Worm (Caenorhabditis elegans) whole organism, young adult: ENCODE data around the gene tbc-9.

Source experiments
- B0019.2 ChIP-seq: fragments of 200-800 bp; sonication (Bioruptor generic); conservative IDR thresholded peaks from 2 replicates; pipeline ENCODE4 v1.3.6; 2022; ENCODE audit warnings: missing genetic modification reagents, missing genetic modification characterization, missing compliant biosample characterization
- B0336.3 ChIP-seq: fragments of 200-800 bp; sonication (Bioruptor generic); IDR thresholded peaks from 2 replicates; pipeline ENCODE4 v1.3.6; 2022; ENCODE audit warnings: missing genetic modification characterization, missing compliant biosample characterization
- F37B4.10 ChIP-seq: fragments of 200-800 bp; sonication (Bioruptor generic); IDR thresholded peaks from 2 replicates; pipeline ENCODE4 v1.3.6; 2022; ENCODE audit warnings: missing genetic modification characterization, missing compliant biosample characterization
- F49E8.2 ChIP-seq: sonication (generic microtip); optimal IDR thresholded peaks from 3 replicates; lab custom pipeline; 2017; ENCODE audit warnings: missing genetic modification characterization, mild to moderate bottlenecking, missing compliant biosample characterization, antibody characterized with exemption, moderate library complexity; ENCODE audit not compliant: insufficient read depth
- F55B11.4 ChIP-seq: sonication (generic microtip); optimal IDR thresholded peaks from 2 replicates; lab custom pipeline; 2016; ENCODE audit warnings: missing compliant biosample characterization, missing genetic modification characterization, borderline replicate concordance; ENCODE audit not compliant: insufficient read depth
- F57A8.1 ChIP-seq: fragments of 200-800 bp; sonication (Bioruptor generic); optimal IDR thresholded peaks from 2 replicates; lab custom pipeline; 2018; ENCODE audit warnings: mild to moderate bottlenecking, missing genetic modification characterization, moderate library complexity, missing compliant biosample characterization
- Y67H2A.10 ChIP-seq: fragments of 200-800 bp; sonication (Bioruptor generic); conservative IDR thresholded peaks from 2 replicates; pipeline ENCODE4 v1.3.6; 2022; ENCODE audit warnings: missing genetic modification reagents, missing genetic modification characterization, missing compliant biosample characterization
- Y79H2A.3 ChIP-seq: fragments of 200-800 bp; sonication (Bioruptor generic); conservative IDR thresholded peaks from 2 replicates; pipeline ENCODE4 v1.3.6; 2022; ENCODE audit warnings: missing genetic modification reagents, missing genetic modification characterization, missing compliant biosample characterization
- aptf-2 ChIP-seq: fragments of 200-800 bp; sonication (Bioruptor generic); conservative IDR thresholded peaks from 2 replicates; pipeline ENCODE4 v1.3.6; 2022; ENCODE audit warnings: missing genetic modification reagents, missing genetic modification characterization, missing compliant biosample characterization
- aptf-3 ChIP-seq: fragments of 200-800 bp; sonication (Bioruptor generic); IDR thresholded peaks from 2 replicates; pipeline ENCODE4 v1.3.6; 2022; ENCODE audit warnings: missing genetic modification characterization, missing compliant biosample characterization
- athp-1 ChIP-seq: sonication (generic microtip); optimal IDR thresholded peaks from 2 replicates; lab custom pipeline; 2017; ENCODE audit warnings: mild to moderate bottlenecking, missing genetic modification characterization, missing compliant biosample characterization
- attf-6 ChIP-seq: fragments of 200-800 bp; sonication (Bioruptor generic); IDR thresholded peaks from 2 replicates; pipeline ENCODE4 v1.3.6; 2022; ENCODE audit warnings: missing genetic modification reagents, missing genetic modification characterization, missing compliant biosample characterization
- ceh-79 ChIP-seq: sonication (generic microtip); optimal IDR thresholded peaks from 2 replicates; lab custom pipeline; 2017; ENCODE audit warnings: mild to moderate bottlenecking, missing genetic modification characterization, missing compliant biosample characterization
- dpl-1 ChIP-seq: fragments of 150-350 bp; optimal IDR thresholded peaks from 2 replicates; lab custom pipeline; 2014; ENCODE audit warnings: missing biosample characterization, missing genetic modification reagents, missing genetic modification characterization
- efl-1 ChIP-seq: fragments of 150-350 bp; optimal IDR thresholded peaks from 2 replicates; lab custom pipeline; 2014; ENCODE audit warnings: missing biosample characterization, missing genetic modification reagents, missing genetic modification characterization
- ekl-4 ChIP-seq: fragments of 200-800 bp; sonication (Bioruptor generic); IDR thresholded peaks from 2 replicates; pipeline ENCODE4 v1.3.6; 2022; ENCODE audit warnings: missing genetic modification reagents, missing genetic modification characterization, missing compliant biosample characterization
- fkh-3 ChIP-seq: sonication (generic microtip); optimal IDR thresholded peaks from 2 replicates; lab custom pipeline; 2016; ENCODE audit warnings: mild to moderate bottlenecking, missing genetic modification characterization, missing compliant biosample characterization
- gei-17 ChIP-seq: fragments of 200-800 bp; sonication (Bioruptor generic); optimal IDR thresholded peaks from 2 replicates; lab custom pipeline; 2018; ENCODE audit warnings: mild to moderate bottlenecking, missing genetic modification characterization, missing compliant biosample characterization
- him-1 ChIP-seq: sonication (generic microtip); optimal IDR thresholded peaks from 2 replicates; lab custom pipeline; 2016; ENCODE audit warnings: missing genotype, missing genetic modification reagents, missing genetic modification characterization, missing compliant biosample characterization
- hrde-1 ChIP-seq: sonication (generic microtip); optimal IDR thresholded peaks from 2 replicates; lab custom pipeline; 2016; ENCODE audit warnings: missing genetic modification characterization, mild to moderate bottlenecking, missing compliant biosample characterization, moderate library complexity, missing genotype, missing genetic modification reagents, borderline replicate concordance
- hsf-1 ChIP-seq: fragments of 200-800 bp; sonication (Bioruptor generic); IDR thresholded peaks from 2 replicates; pipeline ENCODE4 v1.3.6; 2022; ENCODE audit warnings: missing genetic modification reagents, missing genetic modification characterization, missing compliant biosample characterization
- lag-1 ChIP-seq: fragments of 200-800 bp; sonication (Bioruptor generic); IDR thresholded peaks from 2 replicates; pipeline ENCODE4 v1.3.6; 2022; ENCODE audit warnings: missing genetic modification reagents, missing genetic modification characterization, missing compliant biosample characterization
- let-607 ChIP-seq, 2 experiments: fragments of 200-800 bp in 1 of 2; sonication (Bioruptor generic) in 1 of 2; sonication (generic microtip) in 1 of 2; optimal IDR thresholded peaks; 2 replicates each; lab custom pipeline; 2016 to 2018; ENCODE audit warnings: mild to moderate bottlenecking in 2 of 2, missing compliant biosample characterization in 2 of 2, missing genetic modification characterization in 2 of 2, moderate library complexity in 2 of 2, missing genotype in 1 of 2
- lin-35 ChIP-seq, 3 experiments: fragments of 150-350 bp in 2 of 3; sonication (generic microtip) in 1 of 3; optimal IDR thresholded peaks; 2 replicates each; lab custom pipeline; 2014 to 2018; ENCODE audit warnings: missing biosample characterization in 3 of 3, missing genetic modification characterization in 3 of 3, missing genetic modification reagents in 3 of 3
- lin-54 ChIP-seq: fragments of 200-800 bp; sonication (Bioruptor generic); optimal IDR thresholded peaks from 2 replicates; lab custom pipeline; 2018; ENCODE audit warnings: mild to moderate bottlenecking, missing genetic modification characterization, missing compliant biosample characterization
- lir-1 ChIP-seq: fragments of 200-800 bp; sonication (Bioruptor generic); conservative IDR thresholded peaks from 2 replicates; pipeline ENCODE4 v1.3.6; 2022; ENCODE audit warnings: missing genetic modification reagents, missing genetic modification characterization, missing compliant biosample characterization
- lsl-1 ChIP-seq: fragments of 200-800 bp; sonication (Bioruptor generic); optimal IDR thresholded peaks from 2 replicates; lab custom pipeline; 2018; ENCODE audit warnings: mild to moderate bottlenecking, missing genetic modification characterization, moderate library complexity, missing compliant biosample characterization
- madf-3 ChIP-seq: fragments of 200-800 bp; sonication (Bioruptor generic); IDR thresholded peaks from 2 replicates; pipeline ENCODE4 v1.3.6; 2022; ENCODE audit warnings: missing genetic modification reagents, missing genetic modification characterization, missing compliant biosample characterization
- madf-6 ChIP-seq: fragments of 200-800 bp; sonication (Bioruptor generic); IDR thresholded peaks from 2 replicates; pipeline ENCODE4 v1.3.6; 2022; ENCODE audit warnings: missing genetic modification reagents, missing genetic modification characterization, missing compliant biosample characterization
- madf-8 ChIP-seq: fragments of 200-800 bp; sonication (Bioruptor generic); conservative IDR thresholded peaks from 2 replicates; pipeline ENCODE4 v1.3.6; 2022; ENCODE audit warnings: missing genetic modification reagents, missing genetic modification characterization, missing compliant biosample characterization
- mcd-1 ChIP-seq: fragments of 200-800 bp; sonication (Bioruptor generic); IDR thresholded peaks from 2 replicates; pipeline ENCODE4 v1.3.6; 2022; ENCODE audit warnings: missing genetic modification reagents, missing genetic modification characterization, missing compliant biosample characterization
- mel-28 ChIP-seq: sonication (generic microtip); optimal IDR thresholded peaks from 2 replicates; lab custom pipeline; 2016; ENCODE audit warnings: borderline replicate concordance, mild to moderate bottlenecking, missing genetic modification characterization, missing compliant biosample characterization
- nfya-1 ChIP-seq: sonication (generic microtip); optimal IDR thresholded peaks from 2 replicates; lab custom pipeline; 2017; ENCODE audit warnings: antibody characterized with exemption, missing compliant biosample characterization, missing genetic modification characterization, borderline replicate concordance; ENCODE audit not compliant: insufficient read depth
- pbrm-1 ChIP-seq: fragments of 200-800 bp; sonication (Bioruptor generic); IDR thresholded peaks from 2 replicates; pipeline ENCODE4 v1.3.6; 2022; ENCODE audit warnings: missing genetic modification reagents, missing genetic modification characterization, missing compliant biosample characterization
- rcor-1 ChIP-seq: fragments of 200-800 bp; sonication (Bioruptor generic); IDR thresholded peaks from 2 replicates; pipeline ENCODE4 v1.3.6; 2022; ENCODE audit warnings: missing genetic modification reagents, missing genetic modification characterization, missing compliant biosample characterization
- snpc-1.3 ChIP-seq: sonication (generic microtip); optimal IDR thresholded peaks from 2 replicates; lab custom pipeline; 2017; ENCODE audit warnings: missing genetic modification characterization, mild to moderate bottlenecking, missing compliant biosample characterization, antibody characterized with exemption, moderate library complexity, missing genotype, missing genetic modification reagents; ENCODE audit not compliant: insufficient read depth
- somi-1 ChIP-seq: fragments of 200-800 bp; sonication (Bioruptor generic); optimal IDR thresholded peaks from 2 replicates; lab custom pipeline; 2018; ENCODE audit warnings: mild to moderate bottlenecking, missing genetic modification characterization, missing compliant biosample characterization
- sptf-2 ChIP-seq: fragments of 200-800 bp; sonication (Bioruptor generic); optimal IDR thresholded peaks from 2 replicates; lab custom pipeline; 2018; ENCODE audit warnings: mild to moderate bottlenecking, missing genetic modification characterization, missing compliant biosample characterization
- tbp1 ChIP-seq: fragments of 200-800 bp; sonication (Bioruptor generic); optimal IDR thresholded peaks from 2 replicates; lab custom pipeline; 2018; ENCODE audit warnings: mild to moderate bottlenecking, missing genetic modification characterization, missing compliant biosample characterization
- tlf-1 ChIP-seq: fragments of 200-800 bp; sonication (Bioruptor generic); optimal IDR thresholded peaks from 2 replicates; lab custom pipeline; 2018; ENCODE audit warnings: mild to moderate bottlenecking, missing genetic modification characterization, missing compliant biosample characterization
- unc-62 ChIP-seq: fragments of 150-350 bp; optimal IDR thresholded peaks from 2 replicates; lab custom pipeline; 2014; ENCODE audit warnings: missing biosample characterization, missing genetic modification reagents, missing genetic modification characterization
- xnd-1 ChIP-seq: sonication (generic microtip); optimal IDR thresholded peaks from 2 replicates; lab custom pipeline; 2016; ENCODE audit warnings: missing genotype, missing genetic modification reagents, missing genetic modification characterization, missing compliant biosample characterization
- zfh-2 ChIP-seq: fragments of 200-800 bp; sonication (Bioruptor generic); conservative IDR thresholded peaks from 2 replicates; pipeline ENCODE4 v1.3.6; 2022; ENCODE audit warnings: missing genetic modification reagents, missing genetic modification characterization, missing compliant biosample characterization
- ztf-22 ChIP-seq: fragments of 200-800 bp; sonication (Bioruptor generic); optimal IDR thresholded peaks from 2 replicates; lab custom pipeline; 2018; ENCODE audit warnings: mild to moderate bottlenecking, missing genetic modification characterization, moderate library complexity, missing compliant biosample characterization
- ztf-28 ChIP-seq: fragments of 200-800 bp; sonication (Bioruptor generic); IDR thresholded peaks from 2 replicates; pipeline ENCODE4 v1.3.6; 2022; ENCODE audit warnings: missing genetic modification reagents, missing genetic modification characterization, missing compliant biosample characterization
- ztf-6 ChIP-seq: fragments of 200-800 bp; sonication (Bioruptor generic); IDR thresholded peaks from 2 replicates; pipeline ENCODE4 v1.3.6; 2022; ENCODE audit warnings: missing genetic modification reagents, missing genetic modification characterization, missing compliant biosample characterization

tbc-9 gene

DNA sequence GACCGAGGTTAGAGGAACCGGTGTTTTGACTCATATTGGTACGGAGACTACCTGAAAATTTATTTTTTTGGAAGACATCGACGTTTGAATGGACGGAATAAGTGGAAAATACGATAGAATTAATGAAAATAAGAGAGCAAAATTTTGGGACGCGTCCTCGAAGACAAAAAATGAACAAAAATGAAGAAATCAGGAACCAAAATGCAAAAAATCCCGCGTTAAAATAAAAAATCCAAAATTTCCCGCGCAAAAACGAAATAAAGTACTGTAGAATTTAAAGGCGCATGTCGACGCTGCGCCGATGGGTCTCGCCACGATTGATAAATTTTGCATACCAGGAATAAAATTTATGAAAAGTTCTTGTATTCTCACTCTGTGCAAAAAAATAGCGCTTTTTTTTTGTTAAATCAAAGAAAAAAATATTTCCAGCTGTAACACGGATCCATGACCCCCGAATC is 9.5 kb upstream of the tbc-9 start, which contains the start of gene puf-3 (continued):
- TF ChIP-seq hrde-1 (peak; percentile 24), lin-35 (GFP tag; optimal IDR thresholded peaks at IDR 0.05; lab: Kevin White, UChicago) (peak in 1 of 3 experiments; percentile 39), madf-3 (GFP tag; lab: Robert Waterston, UW) (peak; percentile 85; the same call in 1 of the 2 replicates), snpc-1.3 (tag; lab: Kevin White, UChicago) (peak; percentile 65), B0336.3 (GFP tag; lab: Robert Waterston, UW) (peak; percentile 76), athp-1 (peak; percentile 20), lir-1 (GFP tag; lab: Robert Waterston, UW) (peak; percentile 18; the same call in 1 of the 2 replicates), madf-6 (peak; percentile 99), F49E8.2 (tag; lab: Kevin White, UChicago) (peak; percentile 77), him-1 (tag; lab: Kevin White, UChicago) (peak; percentile 63), Y79H2A.3 (GFP tag; lab: Robert Waterston, UW) (0 out of 2 replicates have a peak, but pooled peaks have one; percentile 54), dpl-1 (GFP tag; lab: Kevin White, UChicago) (peak; percentile 93), rcor-1 (peak; percentile 69), let-607 (tag; optimal IDR thresholded peaks at IDR 0.05; lab: Kevin White, UChicago) (no peak), ekl-4 (GFP tag; lab: Robert Waterston, UW) (peak; percentile 86), efl-1 (peak; percentile 97), lsl-1 (GFP tag; lab: Kevin White, UChicago) (peak; percentile 98), somi-1 (no peak), tlf-1 (GFP tag; lab: Kevin White, UChicago) (peak; percentile 89), B0019.2 (GFP tag; lab: Robert Waterston, UW) (peak; percentile 81), nfya-1 (no peak), xnd-1 (tag; lab: Kevin White, UChicago) (peak; percentile 98), aptf-3 (no peak), hsf-1 (GFP tag; lab: Robert Waterston, UW) (peak; percentile 85), F55B11.4 (tag; lab: Kevin White, UChicago) (no peak), pbrm-1 (GFP tag; lab: Robert Waterston, UW) (peak; percentile 61), ztf-22 (GFP tag; lab: Kevin White, UChicago) (no peak), F37B4.10 (GFP tag; lab: Robert Waterston, UW) (no peak), Y67H2A.10 (GFP tag; lab: Robert Waterston, UW) (peak; percentile 55; the same call in 1 of the 2 replicates), unc-62 (GFP tag; lab: Kevin White, UChicago) (no peak), mel-28 (tag; lab: Kevin White, UChicago) (no peak), mcd-1 (GFP tag; lab: Robert Waterston, UW) (peak; percentile 63)

DNA sequence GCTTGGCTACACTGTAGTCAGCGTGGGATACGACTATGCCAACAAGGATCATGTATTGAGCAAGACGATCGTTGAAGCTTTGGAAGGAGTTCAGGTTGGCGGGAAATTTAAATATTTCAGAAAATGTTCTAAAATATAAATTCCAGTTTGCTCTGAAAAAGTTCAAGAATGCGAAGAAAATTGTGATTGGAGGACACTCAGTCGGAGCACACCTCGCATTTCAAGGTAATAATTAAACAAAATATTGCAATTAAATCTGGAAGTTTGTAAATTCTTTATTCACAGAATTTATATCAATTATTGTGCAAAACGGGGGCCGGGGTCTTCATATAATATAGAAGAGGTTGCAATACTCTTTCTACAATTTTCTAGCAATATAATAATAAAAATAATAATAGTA is 7.4 kb upstream of the tbc-9 start:
- TF ChIP-seq attf-6 (GFP tag; lab: Robert Waterston, UW) = peak; percentile 92
- TF ChIP-seq ztf-6 (GFP tag; lab: Robert Waterston, UW) = no peak
- peak; percentile 83 for TF ChIP-seq madf-6
- TF ChIP-seq tbp1 (GFP tag; lab: Kevin White, UChicago) = peak; percentile 32
- TF ChIP-seq hrde-1 = peak; percentile 91
- TF ChIP-seq mel-28 (tag; lab: Kevin White, UChicago) = no peak
- TF ChIP-seq aptf-2 (GFP tag; lab: Robert Waterston, UW) = no peak
- TF ChIP-seq sptf-2 (GFP tag; lab: Kevin White, UChicago) = no peak
- peak; percentile 52 for TF ChIP-seq madf-8
- no peak for TF ChIP-seq F57A8.1 (GFP tag; lab: Kevin White, UChicago)
- TF ChIP-seq ceh-79 (tag; lab: Kevin White, UChicago) = no peak
- no peak for TF ChIP-seq lag-1 (GFP tag; lab: Robert Waterston, UW)
- TF ChIP-seq gei-17 (GFP tag; lab: Kevin White, UChicago) = no peak
- TF ChIP-seq zfh-2 = no peak
- TF ChIP-seq efl-1 = peak; percentile 35
- TF ChIP-seq lin-54 (GFP tag; lab: Kevin White, UChicago) = peak; percentile 62
- TF ChIP-seq fkh-3 = no peak
- TF ChIP-seq ekl-4 (GFP tag; lab: Robert Waterston, UW) = peak; percentile 61; the same call in 1 of the 2 replicates
- 0 out of 2 replicates have a peak, but pooled peaks have one; percentile 28 for TF ChIP-seq ztf-28 (GFP tag; lab: Robert Waterston, UW)
